Worm (Caenorhabditis elegans) whole organism, L4 larva: ENCODE data around the gene glo-4.

ENCODE experiments used
- D1046.2 ChIP-seq: fragments of 200-800 bp; sonication (Bioruptor generic); IDR thresholded peaks from 2 replicates; pipeline ENCODE4 v1.3.6; 2022; ENCODE audit warnings: missing genetic modification characterization, missing compliant biosample characterization
- F10B5.3 ChIP-seq: sonication (generic microtip); optimal IDR thresholded peaks from 2 replicates; lab custom pipeline; 2016; ENCODE audit warnings: mild to moderate bottlenecking, missing genetic modification characterization, missing compliant biosample characterization
- F49E8.2 ChIP-seq: sonication (generic microtip); optimal IDR thresholded peaks from 2 replicates; lab custom pipeline; 2016; ENCODE audit warnings: missing compliant biosample characterization, mild to moderate bottlenecking, missing genetic modification characterization, borderline replicate concordance
- T26A8.4 ChIP-seq: fragments of 200-800 bp; sonication (Bioruptor generic); IDR thresholded peaks from 2 replicates; pipeline ENCODE4 v1.3.6; 2022; ENCODE audit warnings: missing genetic modification characterization, missing compliant biosample characterization
- Y105C5A.15 ChIP-seq: fragments of 200-800 bp; sonication (Bioruptor generic); IDR thresholded peaks from 2 replicates; pipeline ENCODE4 v1.3.6; 2022; ENCODE audit warnings: missing genetic modification characterization, missing compliant biosample characterization
- Y48G9A.11 ChIP-seq: fragments of 200-800 bp; sonication (Bioruptor generic); IDR thresholded peaks from 2 replicates; pipeline ENCODE4 v1.3.6; 2022; ENCODE audit warnings: missing genetic modification reagents, missing genetic modification characterization, missing compliant biosample characterization
- Y75B8A.6 ChIP-seq: fragments of 200-800 bp; sonication (Bioruptor generic); IDR thresholded peaks from 2 replicates; pipeline ENCODE4 v1.3.6; 2022; ENCODE audit warnings: missing genetic modification reagents, missing genetic modification characterization, missing compliant biosample characterization
- aha-1 ChIP-seq: fragments of 150-350 bp; peaks from one replicate; lab custom pipeline; 2014; ENCODE audit warnings: missing biosample characterization, missing genetic modification characterization
- ama-1 ChIP-seq: fragments of 150-350 bp; optimal IDR thresholded peaks from 2 replicates; lab custom pipeline; 2014; ENCODE audit warnings: inconsistent platforms, mixed read lengths
- ceh-20 ChIP-seq: fragments of 200-800 bp; sonication (Bioruptor generic); IDR thresholded peaks from 2 replicates; pipeline ENCODE4 v1.3.6; 2022; ENCODE audit warnings: missing genetic modification reagents, missing genetic modification characterization, missing compliant biosample characterization
- ceh-32 ChIP-seq: sonication (generic microtip); optimal IDR thresholded peaks from 2 replicates; lab custom pipeline; 2016; ENCODE audit warnings: mild to moderate bottlenecking, missing genetic modification characterization, missing compliant biosample characterization; ENCODE audit not compliant: poor library complexity
- ceh-82 ChIP-seq: sonication (generic microtip); optimal IDR thresholded peaks from 2 replicates; lab custom pipeline; 2017; ENCODE audit warnings: missing biosample characterization, missing genetic modification characterization
- ces-1 ChIP-seq: fragments of 150-350 bp; sonication (generic microtip); optimal IDR thresholded peaks from 4 replicates; lab custom pipeline; 2014; ENCODE audit warnings: missing biosample characterization, missing genetic modification reagents, missing genetic modification characterization
- cey-2 ChIP-seq: sonication (generic microtip); optimal IDR thresholded peaks from 3 replicates; lab custom pipeline; 2017; ENCODE audit warnings: missing genetic modification characterization, mild to moderate bottlenecking, missing compliant biosample characterization, antibody characterized with exemption, borderline replicate concordance; ENCODE audit not compliant: insufficient read depth
- daf-19 ChIP-seq: fragments of 200-800 bp; sonication (Bioruptor generic); conservative IDR thresholded peaks from 2 replicates; pipeline ENCODE4 v1.3.6; 2022; ENCODE audit warnings: missing genetic modification characterization, missing compliant biosample characterization
- dmd-6 ChIP-seq: fragments of 200-800 bp; sonication (Bioruptor generic); IDR thresholded peaks from 2 replicates; pipeline ENCODE4 v1.3.6; 2022; ENCODE audit warnings: missing genetic modification reagents, missing genetic modification characterization, missing compliant biosample characterization
- dpl-1 ChIP-seq: fragments of 150-350 bp; optimal IDR thresholded peaks from 2 replicates; lab custom pipeline; 2014; ENCODE audit warnings: missing biosample characterization, missing genetic modification reagents, missing genetic modification characterization
- duxl-1 ChIP-seq: sonication (generic microtip); optimal IDR thresholded peaks from 2 replicates; lab custom pipeline; 2016; ENCODE audit warnings: mild to moderate bottlenecking, missing genetic modification characterization, moderate library complexity, missing compliant biosample characterization; ENCODE audit not compliant: poor library complexity
- dve-1 ChIP-seq: sonication (generic microtip); optimal IDR thresholded peaks from 2 replicates; lab custom pipeline; 2017; ENCODE audit warnings: antibody characterized with exemption, mild to moderate bottlenecking, missing genetic modification characterization, missing compliant biosample characterization; ENCODE audit not compliant: insufficient read depth
- fos-1 ChIP-seq: fragments of 150-350 bp; optimal IDR thresholded peaks from 2 replicates; lab custom pipeline; 2014; ENCODE audit warnings: missing biosample characterization, missing genetic modification characterization
- gei-8 ChIP-seq: fragments of 200-800 bp; sonication (Bioruptor generic); optimal IDR thresholded peaks from 2 replicates; lab custom pipeline; 2018; ENCODE audit warnings: mild to moderate bottlenecking, missing genetic modification characterization, missing compliant biosample characterization
- hlh-30 ChIP-seq: sonication (generic microtip); optimal IDR thresholded peaks from 2 replicates; lab custom pipeline; 2017; ENCODE audit warnings: antibody characterized with exemption, mild to moderate bottlenecking, missing genetic modification characterization, missing compliant biosample characterization; ENCODE audit not compliant: insufficient read depth
- hmg-1.1 ChIP-seq: fragments of 200-800 bp; sonication (Bioruptor generic); IDR thresholded peaks from 2 replicates; pipeline ENCODE4 v1.3.6; 2022; ENCODE audit warnings: missing genetic modification reagents, missing genetic modification characterization, missing compliant biosample characterization
- lin-1 ChIP-seq: fragments of 200-800 bp; sonication (Bioruptor generic); IDR thresholded peaks from 2 replicates; pipeline ENCODE4 v1.3.6; 2022; ENCODE audit warnings: missing genetic modification reagents, missing genetic modification characterization, missing compliant biosample characterization
- lin-13 ChIP-seq: fragments of 150-350 bp; optimal IDR thresholded peaks from 2 replicates; lab custom pipeline; 2014; ENCODE audit warnings: missing biosample characterization, missing genetic modification reagents, missing genetic modification characterization
- lin-15B ChIP-seq: fragments of 150-350 bp; sonication (generic microtip); optimal IDR thresholded peaks from 3 replicates; lab custom pipeline; 2014; ENCODE audit warnings: missing biosample characterization, missing genetic modification characterization
- lin-38 ChIP-seq: fragments of 200-800 bp; sonication (Bioruptor generic); IDR thresholded peaks from 2 replicates; pipeline ENCODE4 v1.3.6; 2022; ENCODE audit warnings: missing genetic modification reagents, missing genetic modification characterization, missing compliant biosample characterization
- lir-3 ChIP-seq: sonication (generic microtip); optimal IDR thresholded peaks from 2 replicates; lab custom pipeline; 2016; ENCODE audit warnings: mild to moderate bottlenecking, missing genetic modification characterization, missing compliant biosample characterization
- madf-5 ChIP-seq, 2 experiments: fragments of 200-800 bp; sonication (Bioruptor generic); IDR thresholded peaks; 2 replicates each; pipeline ENCODE4 v1.3.6; 2022; ENCODE audit warnings: missing compliant biosample characterization in 2 of 2, missing genetic modification characterization in 2 of 2
- madf-9 ChIP-seq: fragments of 200-800 bp; sonication (Bioruptor generic); conservative IDR thresholded peaks from 2 replicates; pipeline ENCODE4 v1.3.6; 2022; ENCODE audit warnings: missing genetic modification reagents, missing genetic modification characterization, missing compliant biosample characterization
- mes-2 ChIP-seq: sonication (generic microtip); optimal IDR thresholded peaks from 2 replicates; lab custom pipeline; 2016; ENCODE audit warnings: missing genotype, mild to moderate bottlenecking, missing genetic modification characterization, missing compliant biosample characterization; ENCODE audit not compliant: poor library complexity, severe bottlenecking
- mxl-3 ChIP-seq: fragments of 200-800 bp; sonication (Bioruptor generic); optimal IDR thresholded peaks from 2 replicates; lab custom pipeline; 2018; ENCODE audit warnings: mild to moderate bottlenecking, missing genetic modification characterization, missing compliant biosample characterization
- nhr-10 ChIP-seq: fragments of 150-350 bp; optimal IDR thresholded peaks from 2 replicates; lab custom pipeline; 2014; ENCODE audit warnings: missing biosample characterization, missing genetic modification characterization
- nhr-102 ChIP-seq: sonication (generic microtip); optimal IDR thresholded peaks from 2 replicates; lab custom pipeline; 2016; ENCODE audit warnings: mild to moderate bottlenecking, missing genetic modification characterization, moderate library complexity, missing compliant biosample characterization
- nhr-41 ChIP-seq: fragments of 200-800 bp; sonication (Bioruptor generic); IDR thresholded peaks from 2 replicates; pipeline ENCODE4 v1.3.6; 2022; ENCODE audit warnings: missing genetic modification reagents, missing genetic modification characterization, missing compliant biosample characterization
- nhr-42 ChIP-seq: fragments of 200-800 bp; sonication (Bioruptor generic); IDR thresholded peaks from 2 replicates; pipeline ENCODE4 v1.3.6; 2022; ENCODE audit warnings: missing genetic modification characterization, missing compliant biosample characterization
- nhr-48 ChIP-seq: sonication (generic microtip); optimal IDR thresholded peaks from 2 replicates; lab custom pipeline; 2016; ENCODE audit warnings: mild to moderate bottlenecking, missing genetic modification characterization, missing compliant biosample characterization
- nhr-77 ChIP-seq: fragments of 150-350 bp; optimal IDR thresholded peaks from 2 replicates; lab custom pipeline; 2014; ENCODE audit warnings: missing biosample characterization, missing genetic modification characterization
- pqm-1 ChIP-seq: sonication (generic microtip); optimal IDR thresholded peaks from 2 replicates; lab custom pipeline; 2017; ENCODE audit warnings: missing biosample characterization, missing genetic modification characterization
- set-16 ChIP-seq: fragments of 200-800 bp; sonication (Bioruptor generic); IDR thresholded peaks from 2 replicates; pipeline ENCODE4 v1.3.6; 2022; ENCODE audit warnings: missing genetic modification reagents, missing genetic modification characterization, missing compliant biosample characterization
- skn-1 ChIP-seq: fragments of 150-350 bp; optimal IDR thresholded peaks from 2 replicates; lab custom pipeline; 2014; ENCODE audit warnings: missing biosample characterization, missing genetic modification characterization
- snpc-4 ChIP-seq: fragments of 150-350 bp; optimal IDR thresholded peaks from 2 replicates; lab custom pipeline; 2014; ENCODE audit warnings: missing biosample characterization, missing genetic modification characterization
- spr-1 ChIP-seq: sonication (generic microtip); optimal IDR thresholded peaks from 2 replicates; lab custom pipeline; 2016; ENCODE audit warnings: mild to moderate bottlenecking, missing genetic modification characterization, missing compliant biosample characterization
- spr-3 ChIP-seq: fragments of 200-800 bp; sonication (Bioruptor generic); optimal IDR thresholded peaks from 2 replicates; lab custom pipeline; 2018; ENCODE audit warnings: mild to moderate bottlenecking, missing genetic modification characterization, missing compliant biosample characterization
- tag-97 ChIP-seq: fragments of 200-800 bp; sonication (Bioruptor generic); IDR thresholded peaks from 2 replicates; pipeline ENCODE4 v1.3.6; 2022; ENCODE audit warnings: missing genetic modification characterization, missing compliant biosample characterization
- tra-1 ChIP-seq: fragments of 200-800 bp; sonication (Bioruptor generic); IDR thresholded peaks from 2 replicates; pipeline ENCODE4 v1.3.6; 2022; ENCODE audit warnings: missing genetic modification reagents, missing genetic modification characterization, missing compliant biosample characterization
- unc-39 ChIP-seq: sonication (generic microtip); optimal IDR thresholded peaks from 2 replicates; lab custom pipeline; 2017; ENCODE audit warnings: missing biosample characterization, missing genetic modification characterization
- unc-62 ChIP-seq, 3 experiments: fragments of 150-350 bp in 1 of 3; sonication (generic microtip); optimal IDR thresholded peaks in 2 of 3; peaks in 1 of 3; 1 replicate in 1 of 3; 2 replicates in 2 of 3; lab custom pipeline; 2014 to 2017; ENCODE audit warnings: missing biosample characterization in 3 of 3, missing genetic modification characterization in 3 of 3, missing genetic modification reagents in 3 of 3, missing genotype in 1 of 3
- zfp-2 ChIP-seq: sonication (generic microtip); optimal IDR thresholded peaks from 2 replicates; lab custom pipeline; 2016; ENCODE audit warnings: mild to moderate bottlenecking, missing genetic modification characterization, missing compliant biosample characterization
- zfp-3 ChIP-seq: fragments of 200-800 bp; sonication (Bioruptor generic); conservative IDR thresholded peaks from 2 replicates; pipeline ENCODE4 v1.3.6; 2022; ENCODE audit warnings: missing genetic modification reagents, missing genetic modification characterization, missing compliant biosample characterization
- ztf-7 ChIP-seq: fragments of 150-350 bp; optimal IDR thresholded peaks from 2 replicates; lab custom pipeline; 2014; ENCODE audit warnings: missing biosample characterization, missing genetic modification characterization

Gene glo-4

ce11 chrV:9273587-9273986, 30.6 kb upstream of the glo-4 start:
- TF ChIP-seq mxl-3 (peak; percentile 66), daf-19 (GFP tag; lab: Robert Waterston, UW) (no peak), snpc-4 (tag; lab: Kevin White, UChicago) (no peak), aha-1 (peak; percentile 91), mes-2 (tag; lab: Kevin White, UChicago) (peak; percentile 46), ztf-7 (no peak), fos-1 (tag; lab: Kevin White, UChicago) (no peak), nhr-42 (GFP tag; lab: Robert Waterston, UW) (no peak), ceh-82 (tag; lab: Kevin White, UChicago) (no peak), unc-39 (tag; lab: Kevin White, UChicago) (no peak), dpl-1 (GFP tag; lab: Kevin White, UChicago) (peak; percentile 16), lin-38 (GFP tag; lab: Robert Waterston, UW) (no peak), hmg-1.1 (GFP tag; lab: Robert Waterston, UW) (peak; percentile 79), zfp-3 (GFP tag; lab: Robert Waterston, UW) (no peak), duxl-1 (no peak), dmd-6 (GFP tag; lab: Robert Waterston, UW) (peak; percentile 54), gei-8 (GFP tag; lab: Kevin White, UChicago) (no peak), skn-1 (tag; lab: Kevin White, UChicago) (no peak), zfp-2 (tag; lab: Kevin White, UChicago) (no peak), lin-1 (GFP tag; lab: Robert Waterston, UW) (no peak), tra-1 (0 out of 2 replicates have a peak, but pooled peaks have one; percentile 23), nhr-48 (no peak), Y75B8A.6 (no peak), unc-62 (GFP tag; optimal IDR thresholded peaks at IDR 0.05 in 1 of 2; lab: Kevin White, UChicago) (peak in 1 of 2 experiments; percentile 88), unc-62 (tag; optimal IDR thresholded peaks at IDR 0.05; lab: Kevin White, UChicago) (no peak), set-16 (no peak), F49E8.2 (tag; lab: Kevin White, UChicago) (no peak), ces-1 (peak; percentile 39), nhr-77 (tag; lab: Kevin White, UChicago) (peak; percentile 30), Y105C5A.15 (no peak), Y48G9A.11 (GFP tag; lab: Robert Waterston, UW) (no peak), ama-1 (no peak), F10B5.3 (tag; lab: Kevin White, UChicago) (no peak), madf-9 (GFP tag; lab: Robert Waterston, UW) (no peak), dve-1 (peak; percentile 61), cey-2 (tag; lab: Kevin White, UChicago) (no peak), nhr-102 (tag; lab: Kevin White, UChicago) (no peak), lin-15B (no peak), ceh-20 (GFP tag; lab: Robert Waterston, UW) (0 out of 2 replicates have a peak, but pooled peaks have one; percentile 43), madf-5 (GFP tag; IDR thresholded peaks at IDR 0.05; lab: Robert Waterston, UW) (no peak), lir-3 (tag; lab: Kevin White, UChicago) (no peak), pqm-1 (tag; lab: Kevin White, UChicago) (no peak), tag-97 (no peak), lin-13 (GFP tag; lab: Kevin White, UChicago) (no peak), nhr-41 (GFP tag; lab: Robert Waterston, UW) (no peak), T26A8.4 (no peak), spr-3 (GFP tag; lab: Kevin White, UChicago) (no peak), ceh-32 (tag; lab: Kevin White, UChicago) (no peak), spr-1 (tag; lab: Kevin White, UChicago) (no peak), D1046.2 (GFP tag; lab: Robert Waterston, UW) (no peak), hlh-30 (tag; lab: Kevin White, UChicago) (peak; percentile 55), nhr-10 (tag; lab: Kevin White, UChicago) (no peak)
